Worm (Caenorhabditis elegans) whole organism, early embryonic: Measurements from ENCODE around the gene hpo-34.

Experiments used
- B0310.2 ChIP-seq: sonication (generic microtip); optimal IDR thresholded peaks from 2 replicates; lab custom pipeline; 2016; ENCODE audit warnings: mild to moderate bottlenecking, missing genetic modification characterization, missing compliant biosample characterization
- F13C5.2 ChIP-seq: sonication (generic microtip); optimal IDR thresholded peaks from 2 replicates; lab custom pipeline; 2017; ENCODE audit warnings: mild to moderate bottlenecking, missing genetic modification characterization, inconsistent platforms, missing compliant biosample characterization
- aly-1 ChIP-seq: sonication (generic microtip); optimal IDR thresholded peaks from 2 replicates; lab custom pipeline; 2016; ENCODE audit warnings: missing genetic modification characterization, missing compliant biosample characterization
- ama-1 ChIP-seq: fragments of 150-350 bp; optimal IDR thresholded peaks from 2 replicates; lab custom pipeline; 2014
- ceh-13 ChIP-seq: fragments of 200-800 bp; sonication (Bioruptor generic); optimal IDR thresholded peaks from 2 replicates; lab custom pipeline; 2018; ENCODE audit warnings: mild to moderate bottlenecking, missing genetic modification characterization, missing compliant biosample characterization
- ceh-36 ChIP-seq: sonication (generic microtip); optimal IDR thresholded peaks from 2 replicates; lab custom pipeline; 2016; ENCODE audit warnings: missing genetic modification characterization, inconsistent platforms, missing compliant biosample characterization
- ets-7 ChIP-seq: sonication (generic microtip); optimal IDR thresholded peaks from 2 replicates; lab custom pipeline; 2016; ENCODE audit warnings: missing genotype, missing genetic modification characterization, missing compliant biosample characterization
- flt-1 ChIP-seq: fragments of 200-800 bp; sonication (Bioruptor generic); IDR thresholded peaks from 2 replicates; pipeline ENCODE4 v1.3.6; 2022; ENCODE audit warnings: missing genetic modification characterization, missing compliant biosample characterization
- hmbx-1 ChIP-seq: sonication (generic microtip); optimal IDR thresholded peaks from 2 replicates; lab custom pipeline; 2016; ENCODE audit warnings: mild to moderate bottlenecking, missing genetic modification characterization, missing compliant biosample characterization
- hmg-4 ChIP-seq: fragments of 200-800 bp; sonication (Bioruptor generic); optimal IDR thresholded peaks from 2 replicates; lab custom pipeline; 2018; ENCODE audit warnings: mild to moderate bottlenecking, missing genetic modification characterization, missing compliant biosample characterization
- hnd-1 ChIP-seq: sonication (generic microtip); optimal IDR thresholded peaks from 2 replicates; lab custom pipeline; 2016; ENCODE audit warnings: missing genetic modification characterization, missing compliant biosample characterization
- pes-1 ChIP-seq: fragments of 200-800 bp; sonication (Bioruptor generic); IDR thresholded peaks from 2 replicates; pipeline ENCODE4 v1.3.6; 2022; ENCODE audit warnings: missing genetic modification reagents, missing genetic modification characterization, missing compliant biosample characterization
- scrt-1 ChIP-seq: fragments of 200-800 bp; sonication (Bioruptor generic); IDR thresholded peaks from 2 replicates; pipeline ENCODE4 v1.3.6; 2022; ENCODE audit warnings: missing genetic modification characterization, missing compliant biosample characterization
- sea-1 ChIP-seq: fragments of 200-800 bp; sonication (Bioruptor generic); conservative IDR thresholded peaks from 2 replicates; pipeline ENCODE4 v1.3.6; 2022; ENCODE audit warnings: missing genetic modification characterization, missing compliant biosample characterization
- tbx-11 ChIP-seq: fragments of 200-800 bp; sonication (Bioruptor generic); IDR thresholded peaks from 2 replicates; pipeline ENCODE4 v1.3.6; 2022; ENCODE audit warnings: missing genetic modification characterization, missing compliant biosample characterization
- tbx-37 ChIP-seq: fragments of 200-800 bp; sonication (Bioruptor generic); conservative IDR thresholded peaks from 2 replicates; pipeline ENCODE4 v1.3.6; 2022; ENCODE audit warnings: missing genetic modification reagents, missing genetic modification characterization, missing compliant biosample characterization
- tra-4 ChIP-seq: sonication (generic microtip); optimal IDR thresholded peaks from 2 replicates; lab custom pipeline; 2017; ENCODE audit warnings: missing genetic modification characterization, missing compliant biosample characterization

hpo-34 gene

DNA sequence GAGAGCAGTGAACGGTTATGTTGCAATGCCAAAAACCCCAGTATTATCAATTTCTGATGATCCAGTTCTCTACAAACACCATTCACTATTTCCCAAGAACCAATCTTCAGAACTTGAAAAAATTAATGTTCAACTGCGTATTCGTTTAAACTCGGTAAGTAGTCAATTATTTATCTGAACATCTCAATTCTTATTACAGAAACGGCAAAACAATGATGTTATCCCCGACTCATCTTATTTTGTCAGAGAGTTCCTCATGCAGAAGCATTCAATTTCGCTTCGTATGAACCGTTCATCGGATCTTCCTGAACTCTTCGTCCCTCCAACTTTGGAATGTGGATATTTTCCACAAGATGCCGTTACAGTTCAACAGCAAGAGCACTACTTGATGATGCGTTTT lies 4.8 kb upstream of the hpo-34 start:
- TF ChIP-seq ets-7 (tag; lab: Kevin White, UChicago) (no peak), aly-1 (tag; lab: Kevin White, UChicago) (no peak), scrt-1 (GFP tag; lab: Robert Waterston, UW) (no peak), hmg-4 (GFP tag; lab: Kevin White, UChicago) (no peak), tra-4 (no peak), F13C5.2 (tag; lab: Kevin White, UChicago) (no peak), B0310.2 (tag; lab: Kevin White, UChicago) (no peak), pes-1 (GFP tag; lab: Robert Waterston, UW) (no peak), ceh-13 (no peak), sea-1 (GFP tag; lab: Robert Waterston, UW) (no peak), tbx-11 (GFP tag; lab: Robert Waterston, UW) (no peak), hmbx-1 (tag; lab: Kevin White, UChicago) (no peak), hnd-1 (no peak)

DNA sequence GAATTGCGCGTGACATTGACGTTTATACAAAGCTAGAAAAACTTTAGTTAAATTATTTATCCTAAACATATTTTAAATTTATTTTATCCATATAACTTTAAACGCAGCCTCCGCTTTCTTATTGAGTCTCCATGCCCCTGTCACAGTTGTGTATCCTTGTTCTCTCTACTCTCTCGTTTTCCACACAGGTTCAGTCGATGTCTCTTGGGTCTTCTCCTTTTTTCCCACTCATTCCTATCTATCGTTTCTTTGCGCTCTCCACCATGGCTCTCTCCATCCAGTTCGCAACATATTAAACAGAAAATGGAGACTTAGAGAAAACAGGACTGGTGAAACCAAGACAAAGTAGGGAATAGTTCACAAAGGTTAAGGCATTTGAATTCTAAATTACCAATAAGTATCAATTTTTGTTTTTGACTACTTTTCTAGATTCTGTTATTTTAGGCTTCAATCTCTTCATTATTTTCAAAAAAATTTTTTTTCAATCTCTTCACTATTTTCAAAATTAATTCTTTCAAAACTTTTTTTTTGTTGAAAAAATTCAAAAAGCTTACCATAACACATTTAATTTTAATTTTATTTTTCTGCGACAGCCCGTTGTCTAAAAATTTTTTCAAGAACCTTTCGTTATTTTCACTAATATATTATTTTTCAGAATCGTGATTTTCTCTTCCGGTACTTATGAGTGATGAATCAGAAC lies 3.3 kb upstream of the hpo-34 start, which contains the start of gene sdc-2:
TSS of gene sdc-2 (plus strand) at position 650 of the 700 bp plus-strand sequence.
- TF ChIP-seq hnd-1 (no peak), hmg-4 (GFP tag; lab: Kevin White, UChicago) (peak; percentile 74), F13C5.2 (tag; lab: Kevin White, UChicago) (peak; percentile 63), tbx-37 (GFP tag; lab: Robert Waterston, UW) (no peak), ama-1 (lab: Kevin White, UChicago) (no peak), flt-1 (GFP tag; lab: Robert Waterston, UW) (no peak), ceh-36 (tag; lab: Kevin White, UChicago) (no peak)

DNA sequence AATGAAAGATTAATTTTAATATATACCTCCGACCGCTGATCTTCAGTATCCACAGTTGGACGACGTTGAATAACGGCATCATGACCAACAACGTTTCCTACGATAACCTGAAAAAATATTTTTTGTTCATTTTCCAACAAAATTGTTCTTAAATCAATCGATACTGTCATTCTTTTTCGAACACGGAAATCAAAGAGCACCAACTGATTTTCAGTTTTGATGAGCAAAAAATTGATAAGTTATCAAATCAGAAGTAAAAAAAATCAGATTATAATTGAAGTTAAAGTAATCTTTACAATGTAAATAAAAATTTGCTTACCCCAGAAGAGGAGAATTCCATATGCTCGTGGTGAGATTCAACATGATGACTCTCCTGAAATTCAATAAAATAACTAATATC lies 451 bp downstream of the hpo-34 start:
- no peak for TF ChIP-seq tra-4
- no peak for TF ChIP-seq hnd-1
- TF ChIP-seq scrt-1 (GFP tag; lab: Robert Waterston, UW), result no peak
- TF ChIP-seq B0310.2 (tag; lab: Kevin White, UChicago), result no peak
- TF ChIP-seq ceh-36 (tag; lab: Kevin White, UChicago), result no peak
- TF ChIP-seq ets-7 (tag; lab: Kevin White, UChicago), result no peak
- TF ChIP-seq aly-1 (tag; lab: Kevin White, UChicago), result no peak
- TF ChIP-seq sea-1 (GFP tag; lab: Robert Waterston, UW), result no peak
- no peak for TF ChIP-seq ama-1 (lab: Kevin White, UChicago)
- no peak for TF ChIP-seq tbx-37 (GFP tag; lab: Robert Waterston, UW)
- TF ChIP-seq tbx-11 (GFP tag; lab: Robert Waterston, UW), result no peak
- TF ChIP-seq pes-1 (GFP tag; lab: Robert Waterston, UW), result no peak
- no peak for TF ChIP-seq F13C5.2 (tag; lab: Kevin White, UChicago)

DNA sequence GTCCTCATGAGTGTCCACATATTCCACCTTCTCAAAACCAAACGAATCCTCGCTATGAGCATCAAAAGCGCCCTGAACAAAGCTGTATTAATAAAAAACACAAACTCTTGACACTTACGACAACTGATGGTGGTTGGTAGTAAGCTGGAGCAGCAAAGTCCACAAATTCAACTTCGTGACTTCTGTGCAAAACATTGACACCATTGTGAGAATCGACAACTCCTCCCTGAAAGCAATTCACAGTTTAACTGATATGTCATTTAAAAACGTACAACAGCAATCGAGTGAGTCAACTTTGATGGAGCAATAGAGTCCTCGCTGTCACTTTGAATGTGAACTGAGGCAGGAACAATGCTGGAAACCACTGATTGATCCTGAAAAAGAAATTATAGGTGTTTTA lies 1.4 kb downstream of the hpo-34 start:
- TF ChIP-seq ama-1 (lab: Kevin White, UChicago), result no peak
- TF ChIP-seq hmbx-1 (tag; lab: Kevin White, UChicago), result no peak
- TF ChIP-seq ets-7 (tag; lab: Kevin White, UChicago), result no peak
- TF ChIP-seq pes-1 (GFP tag; lab: Robert Waterston, UW), result no peak
- TF ChIP-seq tbx-37 (GFP tag; lab: Robert Waterston, UW), result no peak
- no peak for TF ChIP-seq F13C5.2 (tag; lab: Kevin White, UChicago)
- no peak for TF ChIP-seq hnd-1
- TF ChIP-seq tra-4, result no peak
- TF ChIP-seq tbx-11 (GFP tag; lab: Robert Waterston, UW), result no peak
- no peak for TF ChIP-seq ceh-13
- TF ChIP-seq scrt-1 (GFP tag; lab: Robert Waterston, UW), result no peak
- no peak for TF ChIP-seq sea-1 (GFP tag; lab: Robert Waterston, UW)
- TF ChIP-seq hmg-4 (GFP tag; lab: Kevin White, UChicago), result no peak

DNA sequence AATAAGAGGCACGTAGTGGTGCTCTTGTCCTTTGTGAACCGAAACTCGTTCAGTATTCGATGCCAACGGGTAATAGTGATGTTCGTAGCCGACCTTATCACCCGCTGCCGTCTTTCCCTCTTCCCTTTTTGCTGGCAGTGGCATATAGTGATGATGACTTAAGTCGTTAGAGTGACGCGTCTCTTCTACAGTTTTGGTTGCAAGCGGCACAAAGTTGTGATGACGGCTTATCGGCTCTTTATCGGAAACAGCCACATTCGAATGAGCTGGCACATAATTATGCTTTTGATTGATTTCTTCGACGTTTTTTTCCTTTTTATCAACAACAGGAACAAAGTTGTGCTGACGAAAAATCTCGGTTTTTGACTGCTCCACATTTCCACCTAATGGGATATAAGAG lies 3.5 kb downstream of the hpo-34 start:
- TF ChIP-seq sea-1 (GFP tag; lab: Robert Waterston, UW) (no peak), hmbx-1 (tag; lab: Kevin White, UChicago) (no peak), aly-1 (tag; lab: Kevin White, UChicago) (no peak), scrt-1 (GFP tag; lab: Robert Waterston, UW) (no peak), tbx-11 (GFP tag; lab: Robert Waterston, UW) (no peak), hmg-4 (GFP tag; lab: Kevin White, UChicago) (no peak), B0310.2 (tag; lab: Kevin White, UChicago) (no peak), ceh-13 (no peak), ceh-36 (tag; lab: Kevin White, UChicago) (no peak)

DNA sequence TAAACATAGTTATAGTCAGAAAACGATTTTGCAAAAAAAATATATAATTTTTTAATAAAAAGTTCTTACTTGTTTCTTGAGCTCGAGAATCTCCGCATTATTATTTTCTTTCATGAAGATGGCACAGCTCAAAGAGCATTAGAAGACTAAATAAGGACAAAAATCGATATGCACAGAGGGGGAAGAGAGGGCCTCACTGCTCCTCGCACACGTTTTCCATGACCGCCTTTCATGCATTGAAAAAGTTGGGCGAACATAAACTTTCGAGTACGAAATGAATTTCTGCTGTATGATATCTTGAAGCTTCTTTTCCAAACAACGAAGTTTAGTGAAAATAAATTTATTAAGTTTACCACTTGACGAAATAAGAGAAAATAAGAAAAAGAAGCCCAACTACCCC lies 7.6 kb downstream of the hpo-34 start, which contains the start of gene ccdc-149:
TSS of gene ccdc-149 (minus strand) at position 221 of the 400 bp plus-strand sequence.
- no peak for TF ChIP-seq hnd-1
- TF ChIP-seq sea-1 (GFP tag; lab: Robert Waterston, UW), result no peak
- no peak for TF ChIP-seq aly-1 (tag; lab: Kevin White, UChicago)
- no peak for TF ChIP-seq pes-1 (GFP tag; lab: Robert Waterston, UW)
- TF ChIP-seq tbx-11 (GFP tag; lab: Robert Waterston, UW), result no peak
- no peak for TF ChIP-seq tbx-37 (GFP tag; lab: Robert Waterston, UW)
- TF ChIP-seq flt-1 (GFP tag; lab: Robert Waterston, UW), result no peak
- TF ChIP-seq ceh-36 (tag; lab: Kevin White, UChicago), result no peak
- no peak for TF ChIP-seq ets-7 (tag; lab: Kevin White, UChicago)
- no peak for TF ChIP-seq hmg-4 (GFP tag; lab: Kevin White, UChicago)

DNA sequence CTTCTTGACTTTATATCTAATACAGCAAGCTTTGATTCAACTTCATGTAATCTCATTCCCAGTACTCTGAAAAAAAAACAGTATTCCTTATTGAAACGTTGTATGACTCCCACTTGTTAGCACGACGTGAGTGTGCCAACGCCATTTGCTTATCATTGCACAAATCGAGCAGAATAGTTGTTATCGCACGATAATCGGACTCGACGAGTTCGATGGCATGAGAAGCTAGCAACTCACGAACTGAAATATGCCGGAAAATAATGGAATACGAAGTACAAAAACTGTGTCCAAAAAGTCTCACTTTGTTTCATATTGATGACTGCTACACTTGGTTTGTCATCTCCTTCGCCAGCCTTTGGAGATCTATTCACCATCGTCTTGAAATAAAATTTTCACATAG lies 9.3 kb downstream of the hpo-34 start:
- TF ChIP-seq ets-7 (tag; lab: Kevin White, UChicago) (no peak), pes-1 (GFP tag; lab: Robert Waterston, UW) (no peak), tbx-37 (GFP tag; lab: Robert Waterston, UW) (no peak)
